Worm (Caenorhabditis elegans) whole organism, late embryonic: ENCODE data around the gene Y39F10A.1.

ENCODE experiments used
- ceh-18 ChIP-seq: sonication (generic microtip); optimal IDR thresholded peaks from 2 replicates; lab custom pipeline; 2016; ENCODE audit warnings: missing genetic modification characterization, missing compliant biosample characterization
- ceh-9 ChIP-seq: sonication (generic microtip); optimal IDR thresholded peaks from 2 replicates; lab custom pipeline; 2016; ENCODE audit warnings: mild to moderate bottlenecking, missing genetic modification characterization, inconsistent platforms, missing compliant biosample characterization
- hlh-15 ChIP-seq: sonication (generic microtip); optimal IDR thresholded peaks from 2 replicates; lab custom pipeline; 2016; ENCODE audit warnings: missing genetic modification characterization, missing compliant biosample characterization
- nhr-11 ChIP-seq: fragments of 150-350 bp; optimal IDR thresholded peaks from 2 replicates; lab custom pipeline; 2014; ENCODE audit warnings: missing biosample characterization, missing genetic modification characterization
- nhr-232 ChIP-seq: sonication (generic microtip); optimal IDR thresholded peaks from 2 replicates; lab custom pipeline; 2016; ENCODE audit warnings: missing genetic modification characterization, missing compliant biosample characterization
- pqm-1 ChIP-seq: sonication (generic microtip); optimal IDR thresholded peaks from 2 replicates; lab custom pipeline; 2016; ENCODE audit warnings: missing genetic modification characterization, missing compliant biosample characterization
- tbx-2 ChIP-seq: sonication (generic microtip); optimal IDR thresholded peaks from 2 replicates; lab custom pipeline; 2016; ENCODE audit warnings: missing genetic modification characterization, missing compliant biosample characterization

ce11 chrII:788139-788538 is 13.0 kb downstream of the Y39F10A.1 start, which contains the start of gene F46F5.15:
- TF ChIP-seq pqm-1 (tag; lab: Kevin White, UChicago) (no peak), nhr-11 (tag; lab: Kevin White, UChicago) (no peak), nhr-232 (tag; lab: Kevin White, UChicago) (no peak), tbx-2 (tag; lab: Kevin White, UChicago) (no peak), ceh-9 (no peak), hlh-15 (tag; lab: Kevin White, UChicago) (no peak), ceh-18 (tag; lab: Kevin White, UChicago) (no peak)
